Worm (Caenorhabditis elegans) whole organism, early embryonic: Measurements from ENCODE around the gene nuo-1.
"Not testable (repeated sequence)": the region's sequence is repeated elsewhere in the genome, so short reads cannot be mapped to it uniquely, and the experiment has no call there.

Experiments used
- B0310.2 ChIP-seq: sonication (generic microtip); optimal IDR thresholded peaks from 2 replicates; lab custom pipeline; 2016; ENCODE audit warnings: mild to moderate bottlenecking, missing genetic modification characterization, missing compliant biosample characterization
- F13C5.2 ChIP-seq: sonication (generic microtip); optimal IDR thresholded peaks from 2 replicates; lab custom pipeline; 2017; ENCODE audit warnings: mild to moderate bottlenecking, missing genetic modification characterization, inconsistent platforms, missing compliant biosample characterization
- aly-1 ChIP-seq: sonication (generic microtip); optimal IDR thresholded peaks from 2 replicates; lab custom pipeline; 2016; ENCODE audit warnings: missing genetic modification characterization, missing compliant biosample characterization
- ama-1 ChIP-seq: fragments of 150-350 bp; optimal IDR thresholded peaks from 2 replicates; lab custom pipeline; 2014
- ceh-13 ChIP-seq: fragments of 200-800 bp; sonication (Bioruptor generic); optimal IDR thresholded peaks from 2 replicates; lab custom pipeline; 2018; ENCODE audit warnings: mild to moderate bottlenecking, missing genetic modification characterization, missing compliant biosample characterization
- ets-7 ChIP-seq: sonication (generic microtip); optimal IDR thresholded peaks from 2 replicates; lab custom pipeline; 2016; ENCODE audit warnings: missing genotype, missing genetic modification characterization, missing compliant biosample characterization
- flt-1 ChIP-seq: fragments of 200-800 bp; sonication (Bioruptor generic); IDR thresholded peaks from 2 replicates; pipeline ENCODE4 v1.3.6; 2022; ENCODE audit warnings: missing genetic modification characterization, missing compliant biosample characterization
- hmg-4 ChIP-seq: fragments of 200-800 bp; sonication (Bioruptor generic); optimal IDR thresholded peaks from 2 replicates; lab custom pipeline; 2018; ENCODE audit warnings: mild to moderate bottlenecking, missing genetic modification characterization, missing compliant biosample characterization
- hnd-1 ChIP-seq: sonication (generic microtip); optimal IDR thresholded peaks from 2 replicates; lab custom pipeline; 2016; ENCODE audit warnings: missing genetic modification characterization, missing compliant biosample characterization
- pes-1 ChIP-seq: fragments of 200-800 bp; sonication (Bioruptor generic); IDR thresholded peaks from 2 replicates; pipeline ENCODE4 v1.3.6; 2022; ENCODE audit warnings: missing genetic modification reagents, missing genetic modification characterization, missing compliant biosample characterization
- tbx-37 ChIP-seq: fragments of 200-800 bp; sonication (Bioruptor generic); conservative IDR thresholded peaks from 2 replicates; pipeline ENCODE4 v1.3.6; 2022; ENCODE audit warnings: missing genetic modification reagents, missing genetic modification characterization, missing compliant biosample characterization

DNA sequence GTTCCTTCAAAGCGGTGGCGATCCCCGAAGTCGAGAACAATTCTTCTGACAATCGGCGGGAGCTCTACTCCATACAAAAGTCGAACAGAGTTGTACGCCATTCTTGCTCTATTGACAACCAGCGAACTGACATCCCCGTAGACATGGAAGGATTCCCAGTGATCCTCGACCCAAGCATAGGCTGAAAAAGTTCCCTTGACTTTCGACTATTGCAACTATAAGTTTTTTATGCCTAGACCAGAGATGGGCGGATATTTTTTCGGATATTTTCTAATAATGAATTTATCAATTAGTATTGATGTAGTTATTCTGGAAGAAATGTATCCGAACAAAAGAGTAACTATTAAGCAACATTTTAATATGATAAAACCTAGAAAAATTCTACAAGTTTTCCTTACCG, 24.2 kb downstream of the nuo-1 start, which contains the start of gene W10C6.2:
- TF ChIP-seq ama-1 (lab: Kevin White, UChicago); hmg-4 (GFP tag; lab: Kevin White, UChicago); ceh-13; aly-1; flt-1 (GFP tag; lab: Robert Waterston, UW); tbx-37; B0310.2 (tag; lab: Kevin White, UChicago); hnd-1 (tag; lab: Kevin White, UChicago); ets-7 (tag; lab: Kevin White, UChicago); pes-1; F13C5.2 (tag; lab: Kevin White, UChicago): not testable (repeated sequence)
